Worm (Caenorhabditis elegans): ENCODE data around the gene otpl-3.

DNA sequence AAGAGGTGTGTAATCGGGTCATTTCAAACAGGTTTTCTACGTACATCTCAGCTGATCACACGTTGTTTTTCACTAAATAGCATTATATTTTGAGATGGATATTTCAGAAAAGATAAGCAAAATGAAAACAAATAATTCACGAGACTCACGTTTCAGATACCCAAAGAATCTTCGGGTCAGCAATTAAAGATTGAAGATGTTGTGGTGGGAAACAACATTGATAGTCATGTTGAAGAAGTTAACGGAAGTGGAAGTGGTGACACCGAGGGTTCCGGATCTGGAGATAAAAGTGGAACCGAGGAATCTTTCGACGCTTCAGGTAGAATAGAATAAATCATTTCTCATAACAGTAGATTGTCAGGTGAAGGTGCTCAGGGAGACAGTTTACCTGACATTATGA is 16.2 kb upstream of the otpl-3 start:
- no peak for TF ChIP-seq unc-62 (GFP tag; optimal IDR thresholded peaks at IDR 0.05)
- no peak for TF ChIP-seq unc-39 (tag; optimal IDR thresholded peaks at IDR 0.05)
- TF ChIP-seq mml-1 (tag; optimal IDR thresholded peaks at IDR 0.05), result no peak
- TF ChIP-seq lin-39 (tag; optimal IDR thresholded peaks at IDR 0.05), result no peak
